Fruit fly (Drosophila melanogaster) whole organism: ENCODE data around the gene ppk21.

Experiments used
- CG8478 ChIP-seq: fragments of >200 bp; optimal IDR thresholded peaks from 2 replicates; lab custom pipeline; 2018; ENCODE audit warnings: inconsistent platforms
- EcR ChIP-seq, 2 experiments: fragments of >200 bp; optimal IDR thresholded peaks; 2 replicates each; lab custom pipeline; 2017; ENCODE audit warnings: missing biosample characterization in 2 of 2, missing genetic modification characterization in 2 of 2, missing genetic modification reagents in 2 of 2
- usp ChIP-seq: fragments of >200 bp; optimal IDR thresholded peaks from 2 replicates; lab custom pipeline; 2017; ENCODE audit warnings: missing biosample characterization, missing genetic modification characterization, mixed read lengths

DNA sequence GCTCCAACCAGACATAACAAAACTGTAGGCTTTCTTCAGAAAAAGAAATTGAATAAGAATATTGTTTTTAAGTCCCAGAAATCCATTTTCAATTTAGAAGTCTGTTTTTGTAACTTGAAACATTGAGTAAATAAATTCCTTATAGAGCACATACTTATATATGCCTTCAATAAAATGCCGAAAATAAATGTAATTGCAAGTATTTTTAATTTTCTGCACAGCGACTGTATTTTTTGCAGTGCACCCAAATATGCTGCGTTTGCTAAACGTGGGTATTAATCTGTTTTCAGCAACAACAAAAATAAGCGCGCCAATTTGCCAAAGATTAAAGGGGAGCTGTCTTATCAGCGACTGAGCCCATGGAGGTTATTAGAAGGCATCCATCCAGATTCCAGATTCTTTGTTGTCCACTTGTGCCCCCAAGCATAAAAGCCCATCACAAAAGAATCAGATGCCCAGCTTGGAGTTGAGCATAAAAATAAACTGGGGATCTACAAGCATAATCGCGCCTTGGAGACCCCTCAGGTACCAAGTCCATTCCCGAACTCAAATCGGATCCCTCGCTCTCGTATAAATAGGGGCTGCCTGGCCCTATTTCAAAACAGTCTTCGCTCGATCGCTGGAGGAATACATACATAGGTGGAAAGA is 6.6 kb downstream of the ppk21 start, which contains the start of gene Obp99a:
- TF ChIP-seq usp (GFP tag; lab: Kevin White, UChicago) (no peak), EcR (GFP tag; optimal IDR thresholded peaks at IDR 0.05; lab: Kevin White, UChicago) (no peak), CG8478 (lab: Kevin White, UChicago) (no peak)
